Fruit fly (Drosophila melanogaster) S2 (cell line): Measurements from ENCODE around the gene prd1.

Experiments
- CG8478 ChIP-seq: fragments of >200 bp; optimal IDR thresholded peaks from 2 replicates; lab custom pipeline; 2018
- CTCF ChIP-seq, 2 experiments: fragments of >200 bp; optimal IDR thresholded peaks; 2 replicates each; lab custom pipeline; 2018

dm6 chr3R:11773999-11774397 lies 12.8 kb downstream of the prd1 start:
- TF ChIP-seq CG8478 (no peak), CTCF (optimal IDR thresholded peaks at IDR 0.05; lab: Kevin White, UChicago) (no peak)
